Worm (Caenorhabditis elegans): ENCODE data around the gene Y6E2A.4.
A peak's percentile ranks its signal among the peaks of the same experiment; 100 is the strongest.

Y6E2A.4 gene

ce11 chrV:15711898-15712297, 4.7 kb downstream of the Y6E2A.4 start, which contains the start of gene str-101:
TSS of gene str-101 (minus strand) at chrV:15711998.
- TF ChIP-seq alr-1 (tag; optimal IDR thresholded peaks at IDR 0.05) (no peak), R02D3.7 (tag; optimal IDR thresholded peaks at IDR 0.05) (no peak), nhr-6 (tag; optimal IDR thresholded peaks at IDR 0.05) (no peak)

DNA sequence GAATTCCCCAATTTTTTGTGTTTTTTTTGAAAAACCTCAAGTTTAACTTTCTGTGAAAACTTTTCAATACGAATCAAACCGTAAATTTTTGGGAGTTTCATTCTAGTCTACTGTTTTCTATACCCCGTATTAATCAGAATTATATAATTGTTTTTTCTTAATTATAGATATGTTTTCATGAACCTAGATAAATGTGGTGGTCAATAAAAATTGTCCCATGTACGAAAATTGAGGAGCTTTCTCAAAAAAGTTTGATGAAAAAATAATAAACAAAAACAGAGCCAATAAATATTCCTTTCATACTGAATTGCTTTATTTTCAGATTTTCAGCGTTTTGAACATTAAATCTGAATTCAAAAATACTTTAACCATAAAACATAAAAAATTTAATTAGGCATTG, 6.2 kb downstream of the Y6E2A.4 start, which contains the start of gene Y6E2A.1:
Y6E2A.1 (minus strand) TSS at position 101 of the 400 bp plus-strand sequence.
- TF ChIP-seq peb-1 (tag; optimal IDR thresholded peaks at IDR 0.05) (no peak), Y55F3AM.14 (GFP tag; optimal IDR thresholded peaks at IDR 0.05) (no peak), fos-1 (tag; optimal IDR thresholded peaks at IDR 0.05) (no peak), zag-1 (tag; optimal IDR thresholded peaks at IDR 0.05) (no peak), sem-4 (tag; optimal IDR thresholded peaks at IDR 0.05) (no peak), mdl-1 (tag; optimal IDR thresholded peaks at IDR 0.05) (no peak), mab-5 (tag; optimal IDR thresholded peaks at IDR 0.05) (no peak), lin-13 (GFP tag; optimal IDR thresholded peaks at IDR 0.05) (no peak), blmp-1 (tag; optimal IDR thresholded peaks at IDR 0.05; ENCODE audit: insufficient read depth) (no peak), crh-2 (tag; optimal IDR thresholded peaks at IDR 0.05) (no peak), elt-3 (tag; optimal IDR thresholded peaks at IDR 0.05) (no peak), ama-1 (optimal IDR thresholded peaks at IDR 0.05) (no peak), skn-1 (tag; optimal IDR thresholded peaks at IDR 0.05) (no peak), R02D3.7 (tag; optimal IDR thresholded peaks at IDR 0.05) (no peak), ztf-1 (GFP tag; conservative IDR thresholded peaks at IDR 0.05) (no peak), egl-27 (tag; optimal IDR thresholded peaks at IDR 0.05) (no peak), nhr-12 (tag; optimal IDR thresholded peaks at IDR 0.05) (no peak), F13H6.1 (tag; optimal IDR thresholded peaks at IDR 0.05) (no peak), unc-39 (tag; optimal IDR thresholded peaks at IDR 0.05) (no peak), nhr-237 (tag; optimal IDR thresholded peaks at IDR 0.05) (no peak)

DNA sequence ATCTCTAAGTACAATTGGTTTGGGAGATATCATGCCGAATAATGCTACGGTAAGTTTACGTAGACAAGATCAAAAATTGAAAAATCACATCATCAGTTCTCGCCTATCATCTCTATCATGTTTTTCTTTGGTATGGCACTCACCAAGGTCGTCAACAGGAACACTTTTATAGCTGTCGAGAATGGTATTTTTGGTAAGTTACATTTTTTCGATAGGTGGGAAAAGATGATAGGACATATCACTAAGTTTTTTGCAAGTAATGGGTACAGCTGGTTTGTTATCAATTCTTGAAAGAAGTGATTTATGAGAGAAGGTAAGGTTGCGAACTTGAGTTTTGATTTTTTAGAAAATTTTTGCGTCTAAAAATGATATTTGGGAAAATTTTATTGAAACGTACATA, 8.6 kb downstream of the Y6E2A.4 start:
- TF ChIP-seq elt-3 (tag; optimal IDR thresholded peaks at IDR 0.05) (no peak), elt-1 (tag; optimal IDR thresholded peaks at IDR 0.05) (no peak), R02D3.7 (tag; optimal IDR thresholded peaks at IDR 0.05) (no peak), mab-5 (tag; optimal IDR thresholded peaks at IDR 0.05) (no peak), peb-1 (tag; optimal IDR thresholded peaks at IDR 0.05) (no peak), ama-1 (optimal IDR thresholded peaks at IDR 0.05) (no peak), blmp-1 (tag; optimal IDR thresholded peaks at IDR 0.05; ENCODE audit: insufficient read depth) (no peak), crh-2 (tag; optimal IDR thresholded peaks at IDR 0.05) (peak; percentile 36), alr-1 (tag; optimal IDR thresholded peaks at IDR 0.05) (no peak), gmeb-1 (tag; optimal IDR thresholded peaks at IDR 0.05) (no peak), nhr-25 (tag; optimal IDR thresholded peaks at IDR 0.05) (peak; percentile 67), sma-3 (GFP tag; optimal IDR thresholded peaks at IDR 0.05) (peak; percentile 46), dmd-4 (tag; optimal IDR thresholded peaks at IDR 0.05) (no peak), unc-39 (tag; optimal IDR thresholded peaks at IDR 0.05) (no peak), snpc-4 (tag; optimal IDR thresholded peaks at IDR 0.05) (no peak), nhr-6 (tag; optimal IDR thresholded peaks at IDR 0.05) (no peak), nhr-77 (tag; optimal IDR thresholded peaks at IDR 0.05) (no peak), egl-27 (tag; optimal IDR thresholded peaks at IDR 0.05) (peak; percentile 20), ceh-82 (tag; optimal IDR thresholded peaks at IDR 0.05) (no peak), ZK546.5 (tag; optimal IDR thresholded peaks at IDR 0.05) (no peak), nhr-11 (tag; optimal IDR thresholded peaks at IDR 0.05) (no peak), unc-55 (GFP tag; optimal IDR thresholded peaks at IDR 0.05) (no peak), C34F6.9 (tag; optimal IDR thresholded peaks at IDR 0.05) (no peak), ceh-16 (tag; optimal IDR thresholded peaks at IDR 0.05) (no peak), unc-62 (GFP tag; optimal IDR thresholded peaks at IDR 0.05) (no peak), nhr-23 (tag; optimal IDR thresholded peaks at IDR 0.05) (no peak), lsy-2 (tag; optimal IDR thresholded peaks at IDR 0.05) (no peak), fos-1 (tag; optimal IDR thresholded peaks at IDR 0.05) (no peak), skn-1 (tag; optimal IDR thresholded peaks at IDR 0.05) (no peak), lin-39 (tag; optimal IDR thresholded peaks at IDR 0.05) (no peak), nhr-237 (tag; optimal IDR thresholded peaks at IDR 0.05) (no peak), nhr-10 (tag; optimal IDR thresholded peaks at IDR 0.05) (no peak), nhr-129 (tag; optimal IDR thresholded peaks at IDR 0.05) (peak; percentile 6), nhr-12 (tag; optimal IDR thresholded peaks at IDR 0.05) (no peak), ztf-4 (tag; optimal IDR thresholded peaks at IDR 0.05) (no peak), nhr-21 (tag; optimal IDR thresholded peaks at IDR 0.05) (peak; percentile 13), ztf-1 (GFP tag; conservative IDR thresholded peaks at IDR 0.05) (no peak), sma-9 (GFP tag; optimal IDR thresholded peaks at IDR 0.05) (peak; percentile 85), sma-9 (tag; optimal IDR thresholded peaks at IDR 0.05) (no peak), sem-4 (tag; optimal IDR thresholded peaks at IDR 0.05) (no peak), ztf-11 (tag; optimal IDR thresholded peaks at IDR 0.05) (no peak), mbf-1 (tag; optimal IDR thresholded peaks at IDR 0.05) (no peak), aly-2 (tag; optimal IDR thresholded peaks at IDR 0.05) (no peak), F13H6.1 (tag; optimal IDR thresholded peaks at IDR 0.05) (no peak)

All from whole organism, L2 larva.